Worm (Caenorhabditis elegans): ENCODE measurements around the gene ule-4.

Gene ule-4

ce11 chrIV:13682733-13683132, 35.3 kb upstream of the ule-4 start (continued):
- TF ChIP-seq C04F5.9 (tag; optimal IDR thresholded peaks at IDR 0.05): no peak
- TF ChIP-seq dpl-1 (GFP tag; optimal IDR thresholded peaks at IDR 0.05): no peak
- TF ChIP-seq fkh-8 (tag; optimal IDR thresholded peaks at IDR 0.05): no peak
- no peak for TF ChIP-seq C16A3.4 (tag; optimal IDR thresholded peaks at IDR 0.05)
- no peak for TF ChIP-seq nhr-47 (tag; optimal IDR thresholded peaks at IDR 0.05)
- TF ChIP-seq jun-1 (tag; optimal IDR thresholded peaks at IDR 0.05): no peak
- peak; percentile 62 for TF ChIP-seq irx-1 (tag; optimal IDR thresholded peaks at IDR 0.05)
- no peak for TF ChIP-seq nhr-77 (tag; optimal IDR thresholded peaks at IDR 0.05)
- peak; percentile 67 for TF ChIP-seq nhr-71 (tag; optimal IDR thresholded peaks at IDR 0.05)
- TF ChIP-seq ceh-63 (GFP tag; optimal IDR thresholded peaks at IDR 0.05): no peak
- TF ChIP-seq lir-3 (tag; optimal IDR thresholded peaks at IDR 0.05; ENCODE audit: poor library complexity): no peak
- peak; percentile 49 for TF ChIP-seq unc-130 (tag; optimal IDR thresholded peaks at IDR 0.05)
- TF ChIP-seq aha-1 (tag; optimal IDR thresholded peaks at IDR 0.05): no peak
- no peak for TF ChIP-seq ceh-88 (GFP tag; IDR thresholded peaks at IDR 0.05)
- TF ChIP-seq lin-14 (GFP tag; optimal IDR thresholded peaks at IDR 0.05): no peak
- TF ChIP-seq unc-62 (GFP tag; optimal IDR thresholded peaks at IDR 0.05): no peak
- no peak for TF ChIP-seq fos-1 (tag; optimal IDR thresholded peaks at IDR 0.05)
- peak; percentile 73 for TF ChIP-seq tbx-2 (tag; optimal IDR thresholded peaks at IDR 0.05)
- TF ChIP-seq grh-1 (GFP tag; IDR thresholded peaks at IDR 0.05): 0 out of 2 replicates have a peak, but pooled peaks have one; percentile 34
- TF ChIP-seq hpl-2 (GFP tag; optimal IDR thresholded peaks at IDR 0.05): no peak
- no peak for TF ChIP-seq tlp-1 (tag; optimal IDR thresholded peaks at IDR 0.05)
- TF ChIP-seq elt-2 (tag; optimal IDR thresholded peaks at IDR 0.05): no peak
- TF ChIP-seq unc-86 (tag; optimal IDR thresholded peaks at IDR 0.05): no peak
- TF ChIP-seq egl-27 (tag; optimal IDR thresholded peaks at IDR 0.05): peak in 1 of 2 experiments; percentile 29
- TF ChIP-seq lin-39 (tag; optimal IDR thresholded peaks at IDR 0.05): no peak
- TF ChIP-seq ztf-4 (tag; optimal IDR thresholded peaks at IDR 0.05): no peak
- TF ChIP-seq pag-3 (tag; optimal IDR thresholded peaks at IDR 0.05; ENCODE audit: borderline replicate concordance, insufficient read depth): no peak
- TF ChIP-seq sox-4 (tag; optimal IDR thresholded peaks at IDR 0.05): no peak
- no peak for TF ChIP-seq lin-13 (GFP tag; optimal IDR thresholded peaks at IDR 0.05)
- TF ChIP-seq skn-1 (tag; optimal IDR thresholded peaks at IDR 0.05): no peak

ce11 chrIV:13679495-13679894, 32.0 kb upstream of the ule-4 start:
- TF ChIP-seq efl-3 (GFP tag; optimal IDR thresholded peaks at IDR 0.05): no peak
- no peak for TF ChIP-seq irx-1 (tag; optimal IDR thresholded peaks at IDR 0.05)
- no peak for TF ChIP-seq rnt-1 (tag; optimal IDR thresholded peaks at IDR 0.05)
- TF ChIP-seq pag-3 (tag; optimal IDR thresholded peaks at IDR 0.05; ENCODE audit: borderline replicate concordance, insufficient read depth): no peak
- no peak for TF ChIP-seq nhr-85 (tag)
- no peak for TF ChIP-seq blmp-1 (tag; optimal IDR thresholded peaks at IDR 0.05)
- TF ChIP-seq tbx-2 (tag; optimal IDR thresholded peaks at IDR 0.05): no peak
- no peak for TF ChIP-seq xbp-1 (tag; optimal IDR thresholded peaks at IDR 0.05)
- no peak for TF ChIP-seq nhr-12 (tag; optimal IDR thresholded peaks at IDR 0.05)
- TF ChIP-seq fkh-8 (tag; optimal IDR thresholded peaks at IDR 0.05): no peak
- TF ChIP-seq nhr-71 (tag; optimal IDR thresholded peaks at IDR 0.05): no peak
- no peak for TF ChIP-seq nhr-237 (tag; optimal IDR thresholded peaks at IDR 0.05)

ce11 chrIV:13678649-13679048, 31.2 kb upstream of the ule-4 start, which contains the start of gene srlf-26:
Gene srlf-26 (plus strand): TSS chrIV:13678949.
- TF ChIP-seq hlh-17 (GFP tag; optimal IDR thresholded peaks at IDR 0.05; ENCODE audit: borderline replicate concordance) (no peak), nhr-77 (tag; optimal IDR thresholded peaks at IDR 0.05) (no peak), ceh-88 (GFP tag; IDR thresholded peaks at IDR 0.05) (no peak), pag-3 (tag; optimal IDR thresholded peaks at IDR 0.05; ENCODE audit: borderline replicate concordance, insufficient read depth) (no peak), lir-3 (tag; optimal IDR thresholded peaks at IDR 0.05; ENCODE audit: poor library complexity) (no peak), zag-1 (tag; optimal IDR thresholded peaks at IDR 0.05) (no peak)
